Worm (Caenorhabditis elegans) whole organism, L1 larva: ENCODE results near the gene T05B4.12.

Experiments used
- lin-13 ChIP-seq: fragments of 150-350 bp; optimal IDR thresholded peaks from 2 replicates; lab custom pipeline; 2014; ENCODE audit warnings: missing biosample characterization, missing genetic modification reagents, missing genetic modification characterization
- nhr-20 ChIP-seq: sonication (generic microtip); optimal IDR thresholded peaks from 2 replicates; lab custom pipeline; 2016; ENCODE audit warnings: mild to moderate bottlenecking, missing genetic modification characterization, missing compliant biosample characterization
- ztf-11 ChIP-seq, 2 experiments: sonication (generic microtip); optimal IDR thresholded peaks; 2 replicates each; lab custom pipeline; 2016 to 2017; ENCODE audit warnings: missing genetic modification characterization in 2 of 2, missing biosample characterization in 1 of 2, missing compliant biosample characterization in 1 of 2

DNA sequence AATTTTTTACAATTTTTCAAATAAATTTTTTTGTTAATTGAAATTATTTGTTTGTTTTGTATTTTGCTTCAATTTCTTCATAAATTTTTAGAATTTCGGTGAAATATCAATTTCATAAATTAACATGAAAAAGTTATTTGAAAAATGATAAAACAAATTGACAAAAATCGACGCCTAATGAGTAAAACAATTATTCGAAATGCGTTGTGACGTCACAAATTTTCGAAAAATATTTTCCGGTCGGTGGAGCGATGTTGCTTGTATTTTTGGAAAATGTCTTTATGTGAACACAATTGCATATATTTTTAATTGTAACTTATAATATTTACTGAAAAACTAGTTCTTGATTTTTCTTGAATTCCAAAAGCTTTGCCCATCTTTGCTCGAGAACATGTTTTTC lies 45.3 kb downstream of the T05B4.12 start:
- no peak for TF ChIP-seq nhr-20 (tag; lab: Kevin White, UChicago)
- TF ChIP-seq ztf-11 (tag; optimal IDR thresholded peaks at IDR 0.05; lab: Kevin White, UChicago), result no peak
- TF ChIP-seq lin-13 (GFP tag; lab: Kevin White, UChicago), result no peak
